Worm (Caenorhabditis elegans) whole organism, early embryonic: ENCODE data around the gene K10B3.1.

Source experiments
- B0310.2 ChIP-seq: sonication (generic microtip); optimal IDR thresholded peaks from 2 replicates; lab custom pipeline; 2016; ENCODE audit warnings: mild to moderate bottlenecking, missing genetic modification characterization, missing compliant biosample characterization
- F13C5.2 ChIP-seq: sonication (generic microtip); optimal IDR thresholded peaks from 2 replicates; lab custom pipeline; 2017; ENCODE audit warnings: mild to moderate bottlenecking, missing genetic modification characterization, inconsistent platforms, missing compliant biosample characterization
- aly-1 ChIP-seq: sonication (generic microtip); optimal IDR thresholded peaks from 2 replicates; lab custom pipeline; 2016; ENCODE audit warnings: missing genetic modification characterization, missing compliant biosample characterization
- ama-1 ChIP-seq: fragments of 150-350 bp; optimal IDR thresholded peaks from 2 replicates; lab custom pipeline; 2014
- ceh-13 ChIP-seq: fragments of 200-800 bp; sonication (Bioruptor generic); optimal IDR thresholded peaks from 2 replicates; lab custom pipeline; 2018; ENCODE audit warnings: mild to moderate bottlenecking, missing genetic modification characterization, missing compliant biosample characterization
- ceh-36 ChIP-seq: sonication (generic microtip); optimal IDR thresholded peaks from 2 replicates; lab custom pipeline; 2016; ENCODE audit warnings: missing genetic modification characterization, inconsistent platforms, missing compliant biosample characterization
- ets-7 ChIP-seq: sonication (generic microtip); optimal IDR thresholded peaks from 2 replicates; lab custom pipeline; 2016; ENCODE audit warnings: missing genotype, missing genetic modification characterization, missing compliant biosample characterization
- flt-1 ChIP-seq: fragments of 200-800 bp; sonication (Bioruptor generic); IDR thresholded peaks from 2 replicates; pipeline ENCODE4 v1.3.6; 2022; ENCODE audit warnings: missing genetic modification characterization, missing compliant biosample characterization
- hmbx-1 ChIP-seq: sonication (generic microtip); optimal IDR thresholded peaks from 2 replicates; lab custom pipeline; 2016; ENCODE audit warnings: mild to moderate bottlenecking, missing genetic modification characterization, missing compliant biosample characterization
- hmg-4 ChIP-seq: fragments of 200-800 bp; sonication (Bioruptor generic); optimal IDR thresholded peaks from 2 replicates; lab custom pipeline; 2018; ENCODE audit warnings: mild to moderate bottlenecking, missing genetic modification characterization, missing compliant biosample characterization
- hnd-1 ChIP-seq: sonication (generic microtip); optimal IDR thresholded peaks from 2 replicates; lab custom pipeline; 2016; ENCODE audit warnings: missing genetic modification characterization, missing compliant biosample characterization
- pes-1 ChIP-seq: fragments of 200-800 bp; sonication (Bioruptor generic); IDR thresholded peaks from 2 replicates; pipeline ENCODE4 v1.3.6; 2022; ENCODE audit warnings: missing genetic modification reagents, missing genetic modification characterization, missing compliant biosample characterization
- scrt-1 ChIP-seq: fragments of 200-800 bp; sonication (Bioruptor generic); IDR thresholded peaks from 2 replicates; pipeline ENCODE4 v1.3.6; 2022; ENCODE audit warnings: missing genetic modification characterization, missing compliant biosample characterization
- sea-1 ChIP-seq: fragments of 200-800 bp; sonication (Bioruptor generic); conservative IDR thresholded peaks from 2 replicates; pipeline ENCODE4 v1.3.6; 2022; ENCODE audit warnings: missing genetic modification characterization, missing compliant biosample characterization
- tbx-11 ChIP-seq: fragments of 200-800 bp; sonication (Bioruptor generic); IDR thresholded peaks from 2 replicates; pipeline ENCODE4 v1.3.6; 2022; ENCODE audit warnings: missing genetic modification characterization, missing compliant biosample characterization
- tbx-37 ChIP-seq: fragments of 200-800 bp; sonication (Bioruptor generic); conservative IDR thresholded peaks from 2 replicates; pipeline ENCODE4 v1.3.6; 2022; ENCODE audit warnings: missing genetic modification reagents, missing genetic modification characterization, missing compliant biosample characterization
- tra-4 ChIP-seq: sonication (generic microtip); optimal IDR thresholded peaks from 2 replicates; lab custom pipeline; 2017; ENCODE audit warnings: missing genetic modification characterization, missing compliant biosample characterization

Gene K10B3.1

ce11 chrX:3135186-3135585 lies at the start of gene K10B3.1:
K10B3.1 (plus strand) TSS chrX:3135486.
- TF ChIP-seq tbx-37 (GFP tag; lab: Robert Waterston, UW) (no peak), tbx-11 (no peak), hmbx-1 (no peak), flt-1 (GFP tag; lab: Robert Waterston, UW) (no peak), ceh-36 (tag; lab: Kevin White, UChicago) (no peak)

- TF ChIP-seq ets-7 (tag; lab: Kevin White, UChicago), result no peak
- no peak for TF ChIP-seq pes-1
- TF ChIP-seq ama-1 (lab: Kevin White, UChicago), result no peak
- no peak for TF ChIP-seq scrt-1 (GFP tag; lab: Robert Waterston, UW)
- TF ChIP-seq F13C5.2 (tag; lab: Kevin White, UChicago), result no peak
- TF ChIP-seq B0310.2, result no peak
- TF ChIP-seq tbx-37 (GFP tag; lab: Robert Waterston, UW), result no peak
- TF ChIP-seq hmg-4 (GFP tag; lab: Kevin White, UChicago), result no peak
- TF ChIP-seq ceh-36 (tag; lab: Kevin White, UChicago), result no peak
- no peak for TF ChIP-seq ceh-13 (GFP tag; lab: Kevin White, UChicago)
- TF ChIP-seq flt-1 (GFP tag; lab: Robert Waterston, UW), result no peak
- TF ChIP-seq aly-1 (tag; lab: Kevin White, UChicago), result no peak
- TF ChIP-seq tbx-11, result no peak
- TF ChIP-seq hnd-1 (tag; lab: Kevin White, UChicago), result no peak
- TF ChIP-seq tra-4 (tag; lab: Kevin White, UChicago), result no peak
- no peak for TF ChIP-seq sea-1 (GFP tag; lab: Robert Waterston, UW)
- TF ChIP-seq hmbx-1, result no peak
These were observed 48.0 kb upstream of the K10B3.1 start, which contains the start of gene F52E4.5 for ce11 chrX:3087245-3087644. F52E4.5 (minus strand) TSS chrX:3087345.

- TF ChIP-seq scrt-1 (GFP tag; lab: Robert Waterston, UW) (no peak), pes-1 (no peak), tbx-37 (GFP tag; lab: Robert Waterston, UW) (no peak), F13C5.2 (tag; lab: Kevin White, UChicago) (no peak), flt-1 (GFP tag; lab: Robert Waterston, UW) (no peak), ceh-36 (tag; lab: Kevin White, UChicago) (no peak), B0310.2 (no peak), tra-4 (tag; lab: Kevin White, UChicago) (no peak), hnd-1 (tag; lab: Kevin White, UChicago) (no peak), sea-1 (GFP tag; lab: Robert Waterston, UW) (no peak), ceh-13 (GFP tag; lab: Kevin White, UChicago) (no peak)
These were observed 47.6 kb upstream of the K10B3.1 start for ce11 chrX:3087647-3088046.

ce11 chrX:3089423-3089822 lies 45.9 kb upstream of the K10B3.1 start, which contains the start of gene pccb-1:
pccb-1 (plus strand) TSS chrX:3089549.
- TF ChIP-seq hmbx-1 (no peak), flt-1 (GFP tag; lab: Robert Waterston, UW) (no peak), ets-7 (tag; lab: Kevin White, UChicago) (no peak), ceh-13 (GFP tag; lab: Kevin White, UChicago) (no peak), tbx-11 (no peak)

- TF ChIP-seq hnd-1 (tag; lab: Kevin White, UChicago) (no peak), F13C5.2 (tag; lab: Kevin White, UChicago) (no peak), hmbx-1 (no peak), flt-1 (GFP tag; lab: Robert Waterston, UW) (no peak), tbx-37 (GFP tag; lab: Robert Waterston, UW) (no peak), aly-1 (tag; lab: Kevin White, UChicago) (no peak), tbx-11 (no peak), scrt-1 (GFP tag; lab: Robert Waterston, UW) (no peak), ceh-13 (GFP tag; lab: Kevin White, UChicago) (no peak)
These were observed 45.3 kb upstream of the K10B3.1 start for ce11 chrX:3089894-3090414.

ce11 chrX:3091119-3091746 lies 44.1 kb upstream of the K10B3.1 start:
- TF ChIP-seq tbx-37 (GFP tag; lab: Robert Waterston, UW) (no peak), pes-1 (no peak), hmg-4 (GFP tag; lab: Kevin White, UChicago) (no peak), scrt-1 (GFP tag; lab: Robert Waterston, UW) (no peak), ceh-13 (GFP tag; lab: Kevin White, UChicago) (no peak), F13C5.2 (tag; lab: Kevin White, UChicago) (no peak), flt-1 (GFP tag; lab: Robert Waterston, UW) (no peak), ama-1 (lab: Kevin White, UChicago) (no peak), B0310.2 (no peak), hnd-1 (tag; lab: Kevin White, UChicago) (no peak)

- TF ChIP-seq ceh-36 (tag; lab: Kevin White, UChicago) (no peak), hnd-1 (tag; lab: Kevin White, UChicago) (no peak), ets-7 (tag; lab: Kevin White, UChicago) (no peak), aly-1 (tag; lab: Kevin White, UChicago) (no peak), tbx-11 (no peak), ceh-13 (GFP tag; lab: Kevin White, UChicago) (no peak), hmg-4 (GFP tag; lab: Kevin White, UChicago) (no peak), sea-1 (GFP tag; lab: Robert Waterston, UW) (no peak), tbx-37 (GFP tag; lab: Robert Waterston, UW) (no peak), B0310.2 (no peak)
These were observed 42.8 kb upstream of the K10B3.1 start for ce11 chrX:3092460-3092859.
